Worm (Caenorhabditis elegans): ENCODE data around the gene K06H6.2.

DNA sequence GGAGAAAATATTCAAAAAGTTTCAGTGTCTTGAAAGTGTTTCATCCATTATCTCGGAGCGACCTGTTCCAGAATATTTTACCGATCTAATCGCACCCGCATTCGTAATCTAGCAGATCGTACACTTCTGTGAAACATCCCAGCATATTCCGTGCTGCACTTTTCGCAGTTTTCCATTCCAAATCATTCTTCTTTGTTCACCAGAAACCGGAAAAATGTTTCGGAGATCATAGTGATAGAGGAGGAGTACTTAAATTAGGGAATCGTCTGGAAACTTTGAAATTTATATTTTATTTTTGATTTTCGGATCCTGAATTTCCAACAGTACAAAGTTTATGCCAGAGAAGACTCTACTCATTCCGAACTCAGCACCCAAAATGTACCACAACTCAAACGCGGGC lies at the start of gene K06H6.2:
- TF ChIP-seq F49E8.2 (tag; optimal IDR thresholded peaks at IDR 0.05; ENCODE audit: borderline replicate concordance) (no peak), nhr-48 (tag; optimal IDR thresholded peaks at IDR 0.05) (no peak), snpc-1.2 (GFP tag; IDR thresholded peaks at IDR 0.05) (no peak), unc-62 (GFP tag; optimal IDR thresholded peaks at IDR 0.05 in 1 of 2) (no peak), unc-62 (tag; optimal IDR thresholded peaks at IDR 0.05) (no peak)

Data from whole organism, L4 larva.